Fruit fly (Drosophila melanogaster) whole organism, pupa: ENCODE data around the gene Cyp305a1.

Experiments
- CG10348 ChIP-seq: fragments of 200-800 bp; sonication (Bioruptor generic); IDR thresholded peaks from 2 replicates; pipeline ENCODE4 v1.3.6; 2022; ENCODE audit warnings: missing biosample characterization, missing genetic modification characterization
- CG12605 ChIP-seq: fragments of 200-800 bp; sonication (Bioruptor generic); IDR thresholded peaks from 2 replicates; pipeline ENCODE4 v1.3.6; 2022; ENCODE audit warnings: missing biosample characterization, missing genetic modification characterization
- CG13204 ChIP-seq: fragments of 200-800 bp; sonication (Bioruptor generic); optimal IDR thresholded peaks from 2 replicates; lab custom pipeline; 2018; ENCODE audit warnings: missing biosample characterization, mild to moderate bottlenecking, missing genetic modification characterization, moderate library complexity
- CG14655 ChIP-seq: fragments of 200-800 bp; sonication (Bioruptor generic); optimal IDR thresholded peaks from 3 replicates; lab custom pipeline; 2017; ENCODE audit warnings: mild to moderate bottlenecking, missing biosample characterization, missing genetic modification reagents, missing genetic modification characterization
- CG15710 ChIP-seq: fragments of 200-800 bp; sonication (Bioruptor generic); optimal IDR thresholded peaks from 2 replicates; lab custom pipeline; 2018; ENCODE audit warnings: missing biosample characterization, mild to moderate bottlenecking, missing genetic modification characterization, moderate library complexity
- CG17806 ChIP-seq: fragments of 200-800 bp; sonication (Bioruptor generic); optimal IDR thresholded peaks from 2 replicates; lab custom pipeline; 2018; ENCODE audit warnings: missing biosample characterization, mild to moderate bottlenecking, missing genetic modification characterization, moderate library complexity
- CG32121 ChIP-seq: fragments of 200-800 bp; sonication (Bioruptor generic); IDR thresholded peaks from 2 replicates; pipeline ENCODE4 v1.3.6; 2022; ENCODE audit warnings: missing biosample characterization, missing genetic modification characterization
- CG34367 ChIP-seq: fragments of 200-800 bp; sonication (Bioruptor generic); optimal IDR thresholded peaks from 2 replicates; lab custom pipeline; 2018; ENCODE audit warnings: missing biosample characterization, mild to moderate bottlenecking, missing genetic modification characterization
- CG4496 ChIP-seq: fragments of 200-800 bp; sonication (Bioruptor generic); IDR thresholded peaks from 3 replicates; pipeline ENCODE4 v1.3.6; 2022; ENCODE audit warnings: missing biosample characterization, missing genetic modification characterization
- CG8159 ChIP-seq: fragments of 200-800 bp; sonication (Bioruptor generic); optimal IDR thresholded peaks from 3 replicates; lab custom pipeline; 2018; ENCODE audit warnings: missing biosample characterization, mild to moderate bottlenecking, missing genetic modification characterization, moderate library complexity
- CG8301 ChIP-seq: fragments of 200-800 bp; sonication (Bioruptor generic); optimal IDR thresholded peaks from 2 replicates; lab custom pipeline; 2018; ENCODE audit warnings: missing biosample characterization, mild to moderate bottlenecking, missing genetic modification characterization
- CG9948 ChIP-seq: fragments of 200-800 bp; sonication (Bioruptor generic); optimal IDR thresholded peaks from 2 replicates; lab custom pipeline; 2018; ENCODE audit warnings: missing biosample characterization, mild to moderate bottlenecking, missing genetic modification characterization, moderate library complexity
- D1 ChIP-seq: fragments of 200-800 bp; sonication (Bioruptor generic); optimal IDR thresholded peaks from 2 replicates; lab custom pipeline; 2018; ENCODE audit warnings: missing biosample characterization, mild to moderate bottlenecking, missing genetic modification characterization, moderate library complexity
- EcR ChIP-seq: fragments of 200-800 bp; sonication (Bioruptor generic); optimal IDR thresholded peaks from 3 replicates; lab custom pipeline; 2019; ENCODE audit warnings: missing biosample characterization, missing genetic modification characterization, mild to moderate bottlenecking, moderate library complexity, missing genetic modification reagents
- Ets98B ChIP-seq: fragments of 200-800 bp; sonication (Bioruptor generic); IDR thresholded peaks from 2 replicates; pipeline ENCODE4 v1.3.6; 2022; ENCODE audit warnings: missing biosample characterization, missing genetic modification characterization
- Pif1A ChIP-seq: fragments of 200-800 bp; sonication (Bioruptor generic); optimal IDR thresholded peaks from 3 replicates; lab custom pipeline; 2016; ENCODE audit warnings: missing biosample characterization, missing genetic modification characterization
- Pif1B ChIP-seq: fragments of 200-800 bp; sonication (Bioruptor generic); optimal IDR thresholded peaks from 3 replicates; lab custom pipeline; 2016; ENCODE audit warnings: missing biosample characterization, missing genetic modification characterization
- Snoo ChIP-seq: fragments of 200-800 bp; sonication (Bioruptor generic); optimal IDR thresholded peaks from 3 replicates; lab custom pipeline; 2017; ENCODE audit warnings: missing biosample characterization, mild to moderate bottlenecking, missing genetic modification characterization, inconsistent platforms
- fd96Ca ChIP-seq: fragments of 200-800 bp; sonication (Bioruptor generic); IDR thresholded peaks from 3 replicates; pipeline ENCODE4 v1.3.6; 2022; ENCODE audit warnings: missing biosample characterization, missing genetic modification characterization
- gl ChIP-seq: fragments of 200-800 bp; sonication (Bioruptor generic); optimal IDR thresholded peaks from 2 replicates; lab custom pipeline; 2018; ENCODE audit warnings: missing biosample characterization, mild to moderate bottlenecking, missing genetic modification characterization
- rn ChIP-seq: fragments of 200-800 bp; sonication (Bioruptor generic); IDR thresholded peaks from 2 replicates; pipeline ENCODE4 v1.3.6; 2022; ENCODE audit warnings: missing biosample characterization, missing genetic modification characterization

The Cyp305a1 gene

dm6 chr3L:19792717-19793437, 20.3 kb downstream of the Cyp305a1 start:
- TF ChIP-seq CG34367 (tag; lab: Kevin White, UChicago) (no peak), Snoo (tag; lab: Kevin White, UChicago) (no peak), Pif1B (GFP tag; lab: Kevin White, UChicago) (no peak), CG15710 (peak; percentile 27), Pif1A (GFP tag; lab: Kevin White, UChicago) (no peak), CG12605 (GFP tag; lab: Robert Waterston, UW) (peak; percentile 85), CG8159 (tag; lab: Kevin White, UChicago) (peak; percentile 35), CG17806 (tag; lab: Kevin White, UChicago) (no peak), fd96Ca (GFP tag; lab: Robert Waterston, UW) (peak; percentile 81), CG4496 (GFP tag; lab: Robert Waterston, UW) (peak; percentile 78), CG13204 (GFP tag; lab: Kevin White, UChicago) (peak; percentile 82), Ets98B (peak; percentile 74), CG14655 (GFP tag; lab: Kevin White, UChicago) (peak; percentile 71), CG32121 (GFP tag; lab: Robert Waterston, UW) (peak; percentile 41; the same call in 1 of the 2 replicates), CG10348 (no peak), CG9948 (tag; lab: Kevin White, UChicago) (no peak), gl (peak; percentile 64), CG8301 (peak; percentile 58), EcR (GFP tag; lab: Kevin White, UChicago) (no peak), D1 (no peak), rn (GFP tag; lab: Robert Waterston, UW) (peak; percentile 52; the same call in 1 of the 2 replicates)

DNA sequence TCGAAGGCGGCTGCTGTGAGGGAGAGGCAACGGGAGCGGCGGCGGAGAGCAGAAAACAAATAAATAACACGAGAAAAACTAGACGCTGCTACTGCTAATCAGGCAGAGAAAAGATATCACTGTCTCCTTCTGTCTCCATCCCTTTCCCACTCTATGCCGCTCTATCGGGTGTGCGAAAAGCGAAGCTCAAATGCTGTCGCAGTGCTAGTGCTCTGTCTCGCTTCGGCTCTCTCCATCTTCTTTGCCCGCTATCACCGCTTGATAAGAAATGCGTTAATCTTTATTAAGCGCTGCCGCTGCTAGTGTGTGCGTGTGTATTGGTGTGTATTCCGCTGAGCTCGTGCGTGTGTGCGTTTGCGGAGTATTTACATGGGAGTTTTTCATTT, 21.5 kb downstream of the Cyp305a1 start:
- TF ChIP-seq CG13204 (GFP tag; lab: Kevin White, UChicago): peak; percentile 94
- TF ChIP-seq CG4496 (GFP tag; lab: Robert Waterston, UW): peak; percentile 52; the same call in 1 of the 3 replicates
- TF ChIP-seq gl: no peak
- TF ChIP-seq EcR (GFP tag; lab: Kevin White, UChicago): peak; percentile 20
- TF ChIP-seq Pif1A (GFP tag; lab: Kevin White, UChicago): no peak
- TF ChIP-seq fd96Ca (GFP tag; lab: Robert Waterston, UW): 0 out of 3 replicates have a peak, but pooled peaks have one; percentile 5

DNA sequence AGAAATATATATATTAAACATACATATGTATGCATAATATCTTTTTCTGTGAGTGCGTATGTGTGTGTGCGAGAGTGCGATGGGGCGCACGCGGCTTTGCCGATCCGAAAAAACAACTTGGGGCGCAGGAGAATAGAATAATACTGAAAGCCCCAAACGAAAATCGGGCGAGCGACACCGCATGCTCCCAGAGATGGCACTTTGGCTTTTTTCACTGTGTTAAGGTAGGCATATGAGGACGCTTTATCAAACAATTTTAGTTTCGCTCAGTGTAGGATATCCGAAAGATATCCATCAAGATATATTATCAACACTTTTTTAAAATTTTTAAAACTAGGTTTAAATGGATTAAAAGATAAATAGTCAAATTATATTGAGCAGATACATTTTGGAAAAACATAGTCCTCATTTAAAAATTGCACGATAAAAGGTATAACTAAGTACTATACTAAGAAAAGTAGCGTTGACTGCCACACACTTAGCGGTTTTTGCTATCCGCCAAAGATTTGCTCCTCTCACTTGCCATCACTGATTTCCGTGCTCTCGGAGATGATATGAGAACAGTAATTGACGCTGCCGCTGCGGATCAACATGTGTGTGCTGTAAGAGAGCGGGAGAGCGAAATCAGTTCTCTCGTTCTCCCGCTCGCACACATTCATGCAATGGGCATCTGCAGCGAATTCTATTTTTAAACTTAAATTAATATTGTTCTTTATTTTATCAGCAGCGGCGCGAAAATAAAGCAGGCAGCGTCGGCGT, 22.0 kb downstream of the Cyp305a1 start:
- TF ChIP-seq Snoo (tag; lab: Kevin White, UChicago) (peak; percentile 58), CG32121 (GFP tag; lab: Robert Waterston, UW) (peak; percentile 14; the same call in 1 of the 2 replicates), CG10348 (no peak), CG13204 (GFP tag; lab: Kevin White, UChicago) (no peak), CG12605 (GFP tag; lab: Robert Waterston, UW) (peak; percentile 37; the same call in 1 of the 2 replicates), Ets98B (no peak; the same call in 1 of the 2 replicates), fd96Ca (GFP tag; lab: Robert Waterston, UW) (peak; percentile 47; the same call in 2 of the 3 replicates), CG17806 (tag; lab: Kevin White, UChicago) (peak; percentile 48), Pif1B (GFP tag; lab: Kevin White, UChicago) (peak; percentile 13), Pif1A (GFP tag; lab: Kevin White, UChicago) (peak; percentile 27), CG15710 (peak; percentile 61), CG4496 (GFP tag; lab: Robert Waterston, UW) (peak; percentile 38; the same call in 1 of the 3 replicates), CG9948 (tag; lab: Kevin White, UChicago) (peak; percentile 54), gl (no peak), CG8301 (peak; percentile 63), rn (GFP tag; lab: Robert Waterston, UW) (no peak), CG8159 (tag; lab: Kevin White, UChicago) (peak; percentile 74), CG14655 (GFP tag; lab: Kevin White, UChicago) (peak; percentile 74), D1 (no peak), EcR (GFP tag; lab: Kevin White, UChicago) (no peak), CG34367 (tag; lab: Kevin White, UChicago) (peak; percentile 55)

- no peak for TF ChIP-seq Snoo (tag; lab: Kevin White, UChicago)
- TF ChIP-seq Pif1B (GFP tag; lab: Kevin White, UChicago): no peak
- TF ChIP-seq D1: no peak
- TF ChIP-seq fd96Ca (GFP tag; lab: Robert Waterston, UW): no peak
- no peak for TF ChIP-seq CG12605 (GFP tag; lab: Robert Waterston, UW)
- no peak for TF ChIP-seq gl
- TF ChIP-seq CG34367 (tag; lab: Kevin White, UChicago): no peak
- TF ChIP-seq CG10348: no peak
- no peak for TF ChIP-seq CG17806 (tag; lab: Kevin White, UChicago)
- no peak for TF ChIP-seq CG9948 (tag; lab: Kevin White, UChicago)
- no peak for TF ChIP-seq EcR (GFP tag; lab: Kevin White, UChicago)
These were observed 22.6 kb downstream of the Cyp305a1 start for dm6 chr3L:19790564-19790928.

- 0 out of 2 replicates have a peak, but pooled peaks have one; percentile 20 for TF ChIP-seq CG32121 (GFP tag; lab: Robert Waterston, UW)
- TF ChIP-seq CG4496 (GFP tag; lab: Robert Waterston, UW): no peak
These were observed 25.5 kb downstream of the Cyp305a1 start for dm6 chr3L:19787632-19788031.
